Fruit fly (Drosophila melanogaster): ENCODE measurements around the gene CG14377.

The CG14377 gene

DNA sequence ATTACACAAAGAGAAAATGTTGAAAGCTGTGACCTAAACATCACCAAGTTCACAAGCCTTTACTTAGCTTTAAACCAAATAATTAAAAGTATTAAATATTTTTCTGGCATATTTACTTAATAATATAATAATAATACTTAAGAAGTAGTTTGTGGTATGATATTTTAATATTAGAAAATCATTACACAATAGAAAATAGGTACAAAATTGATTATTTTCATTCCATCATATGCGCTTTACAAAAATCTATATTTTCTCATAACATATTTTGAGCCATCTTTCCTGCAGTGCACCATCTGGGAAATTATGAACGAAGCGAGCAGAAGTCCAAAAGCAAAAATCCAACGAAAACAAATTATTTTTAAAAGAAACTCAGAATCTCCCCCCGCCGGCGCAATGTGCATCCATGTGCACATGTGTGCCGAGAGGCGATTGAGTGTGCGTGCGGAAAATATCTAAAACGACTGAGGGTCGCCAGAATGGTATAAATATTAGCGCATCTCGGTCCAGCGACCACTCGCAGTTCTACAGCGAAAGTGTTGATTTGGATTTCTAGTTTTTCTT is 27.9 kb downstream of the CG14377 start, which contains the start of gene Act87E (continued):
- no peak for TF ChIP-seq Trl (optimal IDR thresholded peaks at IDR 0.05)
- TF ChIP-seq Trl (GFP tag; optimal IDR thresholded peaks at IDR 0.05), result no peak
- TF ChIP-seq zen2 (GFP tag; IDR thresholded peaks at IDR 0.05; ENCODE audit: partially characterized antibody), result no peak
- no peak for TF ChIP-seq her (GFP tag; optimal IDR thresholded peaks at IDR 0.05)
- TF ChIP-seq Ptx1 (GFP tag; IDR thresholded peaks at IDR 0.05), result peak; percentile 67
- TF ChIP-seq crol (GFP tag; IDR thresholded peaks at IDR 0.05), result peak; percentile 66
- no peak for TF ChIP-seq Myb (GFP tag; optimal IDR thresholded peaks at IDR 0.05)
- no peak for TF ChIP-seq CG6765 (GFP tag; optimal IDR thresholded peaks at IDR 0.05)
- TF ChIP-seq fd102C (GFP tag; optimal IDR thresholded peaks at IDR 0.05), result no peak
- TF ChIP-seq Meics (GFP tag; optimal IDR thresholded peaks at IDR 0.05), result peak; percentile 47
- peak; percentile 73 for TF ChIP-seq Blimp-1 (GFP tag; optimal IDR thresholded peaks at IDR 0.05)
- TF ChIP-seq Atf-2 (GFP tag; optimal IDR thresholded peaks at IDR 0.05), result no peak
- TF ChIP-seq Neu2 (GFP tag; optimal IDR thresholded peaks at IDR 0.05; ENCODE audit: borderline replicate concordance), result no peak
- no peak for TF ChIP-seq CG1832 (GFP tag; optimal IDR thresholded peaks at IDR 0.05)
- peak; percentile 35; the same call in 1 of the 2 replicates for TF ChIP-seq E2f1 (GFP tag; IDR thresholded peaks at IDR 0.05)
- TF ChIP-seq br (optimal IDR thresholded peaks at IDR 0.05), result no peak
- TF ChIP-seq sug (tag; optimal IDR thresholded peaks at IDR 0.05), result peak; percentile 47
- TF ChIP-seq CG17385 (GFP tag; optimal IDR thresholded peaks at IDR 0.05), result peak; percentile 54
- TF ChIP-seq CG11695 (GFP tag; IDR thresholded peaks at IDR 0.05), result peak; percentile 41; the same call in 1 of the 3 replicates
- no peak for TF ChIP-seq CG2120 (GFP tag; optimal IDR thresholded peaks at IDR 0.05)
- peak in 1 of 2 experiments; percentile 81 for TF ChIP-seq Hr51 (GFP tag; optimal IDR thresholded peaks at IDR 0.05)
- no peak for TF ChIP-seq CG9797 (GFP tag; optimal IDR thresholded peaks at IDR 0.05)
- TF ChIP-seq CG12744 (GFP tag; optimal IDR thresholded peaks at IDR 0.05), result no peak
- peak; percentile 53 for TF ChIP-seq ewg (GFP tag; optimal IDR thresholded peaks at IDR 0.05)
- TF ChIP-seq Optix (GFP tag; IDR thresholded peaks at IDR 0.05), result no peak
- TF ChIP-seq psq (GFP tag; optimal IDR thresholded peaks at IDR 0.05), result no peak
- peak; percentile 87 for TF ChIP-seq gem (tag; optimal IDR thresholded peaks at IDR 0.05)
- no peak for TF ChIP-seq mirr (GFP tag; optimal IDR thresholded peaks at IDR 0.05)
- TF ChIP-seq ind (GFP tag; optimal IDR thresholded peaks at IDR 0.05), result peak; percentile 42
- no peak for TF ChIP-seq pb (GFP tag; optimal IDR thresholded peaks at IDR 0.05)
- no peak for TF ChIP-seq D19B (GFP tag; optimal IDR thresholded peaks at IDR 0.05)
- TF ChIP-seq lab (GFP tag; optimal IDR thresholded peaks at IDR 0.05), result peak; percentile 46
- no peak for TF ChIP-seq Oaz (GFP tag; IDR thresholded peaks at IDR 0.05)
- TF ChIP-seq CrebB (tag; optimal IDR thresholded peaks at IDR 0.05), result no peak
- TF ChIP-seq Atf3 (GFP tag; optimal IDR thresholded peaks at IDR 0.05), result no peak
- TF ChIP-seq CG10462 (GFP tag; optimal IDR thresholded peaks at IDR 0.05), result no peak
- no peak for TF ChIP-seq ftz-f1 (GFP tag; optimal IDR thresholded peaks at IDR 0.05)
- TF ChIP-seq Rx (GFP tag; IDR thresholded peaks at IDR 0.05), result no peak
- 0 out of 2 replicates have a peak, but pooled peaks have one; percentile 37 for TF ChIP-seq ssp (GFP tag; IDR thresholded peaks at IDR 0.05)
- no peak for TF ChIP-seq lov (optimal IDR thresholded peaks at IDR 0.05)
- TF ChIP-seq lov (GFP tag; IDR thresholded peaks at IDR 0.05), result no peak
- no peak for TF ChIP-seq CG6813 (GFP tag; optimal IDR thresholded peaks at IDR 0.05)
- TF ChIP-seq h (optimal IDR thresholded peaks at IDR 0.05), result no peak
- TF ChIP-seq CG13424 (tag; optimal IDR thresholded peaks at IDR 0.05), result peak; percentile 86
- TF ChIP-seq trh (GFP tag; optimal IDR thresholded peaks at IDR 0.05), result no peak
- no peak for TF ChIP-seq chm (GFP tag; IDR thresholded peaks at IDR 0.05)
- TF ChIP-seq CG1792 (GFP tag; optimal IDR thresholded peaks at IDR 0.05), result no peak
- peak; percentile 8 for TF ChIP-seq CG10431 (GFP tag; optimal IDR thresholded peaks at IDR 0.05)
- no peak for TF ChIP-seq CG9609 (GFP tag; optimal IDR thresholded peaks at IDR 0.05)
- TF ChIP-seq Poxn (GFP tag; IDR thresholded peaks at IDR 0.05), result no peak
- TF ChIP-seq CG4820 (GFP tag; optimal IDR thresholded peaks at IDR 0.05), result peak; percentile 15
- TF ChIP-seq fd3F (GFP tag; optimal IDR thresholded peaks at IDR 0.05), result peak; percentile 52
